Fruit fly (Drosophila melanogaster) whole organism, embryonic: Measurements from ENCODE around the gene CG13056.

Experiments
- BEAF-32 ChIP-seq: fragments of 200-800 bp; sonication (Bioruptor generic); optimal IDR thresholded peaks from 3 replicates; lab custom pipeline; 2017; ENCODE audit warnings: missing biosample characterization, missing genetic modification characterization, mild to moderate bottlenecking, moderate library complexity, missing genetic modification reagents
- Bgb ChIP-seq: fragments of 200-800 bp; sonication (Bioruptor generic); IDR thresholded peaks from 2 replicates; pipeline ENCODE4 v1.3.6; 2022; ENCODE audit warnings: missing biosample characterization, missing genetic modification characterization; ENCODE audit not compliant: partially characterized antibody
- C15 ChIP-seq: fragments of 200-800 bp; sonication (Bioruptor generic); IDR thresholded peaks from 3 replicates; pipeline ENCODE4 v1.3.6; 2022; ENCODE audit warnings: missing biosample characterization, missing genetic modification characterization
- CG10654 ChIP-seq: fragments of 200-800 bp; sonication (Bioruptor generic); optimal IDR thresholded peaks from 2 replicates; lab custom pipeline; 2016; ENCODE audit warnings: missing biosample characterization, missing genetic modification characterization
- CG1233 ChIP-seq: fragments of 200-800 bp; sonication (Bioruptor generic); optimal IDR thresholded peaks from 4 replicates; lab custom pipeline; 2018; ENCODE audit warnings: missing biosample characterization, mild to moderate bottlenecking, missing genetic modification characterization
- CG13624 ChIP-seq: fragments of 200-800 bp; sonication (Bioruptor generic); optimal IDR thresholded peaks from 2 replicates; lab custom pipeline; 2016; ENCODE audit warnings: missing biosample characterization, missing genetic modification characterization
- CG14014 ChIP-seq: fragments of 200-800 bp; sonication (Bioruptor generic); IDR thresholded peaks from 2 replicates; pipeline ENCODE4 v1.3.6; 2022; ENCODE audit warnings: missing biosample characterization, missing genetic modification characterization
- CG14710 ChIP-seq: fragments of 200-800 bp; sonication (Bioruptor generic); optimal IDR thresholded peaks from 3 replicates; lab custom pipeline; 2019; ENCODE audit warnings: missing biosample characterization, mild to moderate bottlenecking, missing genetic modification characterization, moderate library complexity
- CG16863 ChIP-seq: fragments of 200-800 bp; sonication (Bioruptor generic); optimal IDR thresholded peaks from 3 replicates; lab custom pipeline; 2016; ENCODE audit warnings: missing biosample characterization, missing genetic modification characterization
- CG3065 ChIP-seq: fragments of 200-800 bp; sonication (Bioruptor generic); optimal IDR thresholded peaks from 2 replicates; lab custom pipeline; 2016; ENCODE audit warnings: missing biosample characterization, missing genetic modification characterization
- CG3163 ChIP-seq: fragments of 200-800 bp; sonication (Bioruptor generic); optimal IDR thresholded peaks from 3 replicates; lab custom pipeline; 2016; ENCODE audit warnings: missing biosample characterization, missing genetic modification characterization
- CG33557 ChIP-seq: fragments of 200-800 bp; sonication (Bioruptor generic); optimal IDR thresholded peaks from 2 replicates; lab custom pipeline; 2019; ENCODE audit warnings: missing biosample characterization, mild to moderate bottlenecking, missing genetic modification characterization, moderate library complexity
- CG4854 ChIP-seq: fragments of 200-800 bp; sonication (Bioruptor generic); optimal IDR thresholded peaks from 2 replicates; lab custom pipeline; 2016; ENCODE audit warnings: missing biosample characterization, missing genetic modification characterization, inconsistent platforms
- CG7745 ChIP-seq: fragments of 200-800 bp; sonication (Bioruptor generic); optimal IDR thresholded peaks from 2 replicates; lab custom pipeline; 2018; ENCODE audit warnings: missing biosample characterization, mild to moderate bottlenecking, missing genetic modification characterization, moderate library complexity
- CG7786 ChIP-seq: fragments of 200-800 bp; sonication (Bioruptor generic); optimal IDR thresholded peaks from 2 replicates; lab custom pipeline; 2016; ENCODE audit warnings: missing biosample characterization, missing genetic modification characterization
- CG8089 ChIP-seq: fragments of 200-800 bp; sonication (Bioruptor generic); optimal IDR thresholded peaks from 3 replicates; lab custom pipeline; 2016; ENCODE audit warnings: missing biosample characterization, missing genetic modification characterization
- CG8290 ChIP-seq, 3 experiments: fragments of 200-800 bp; sonication (Bioruptor generic); optimal IDR thresholded peaks; 2 replicates each; lab custom pipeline; 2016 to 2019; ENCODE audit warnings: missing biosample characterization in 3 of 3, missing genetic modification characterization in 3 of 3, mild to moderate bottlenecking in 2 of 3, moderate library complexity in 1 of 3
- CG9609 ChIP-seq: fragments of 200-800 bp; sonication (Bioruptor generic); optimal IDR thresholded peaks from 3 replicates; lab custom pipeline; 2016; ENCODE audit warnings: missing biosample characterization, missing genetic modification characterization
- Dp ChIP-seq: fragments of 200-800 bp; sonication (Bioruptor generic); optimal IDR thresholded peaks from 2 replicates; lab custom pipeline; 2018; ENCODE audit warnings: missing biosample characterization, mild to moderate bottlenecking, missing genetic modification characterization, moderate library complexity
- ERR ChIP-seq: fragments of 200-800 bp; sonication (Bioruptor generic); optimal IDR thresholded peaks from 2 replicates; lab custom pipeline; 2016; ENCODE audit warnings: missing biosample characterization, missing genetic modification characterization
- Fer2 ChIP-seq: fragments of 200-800 bp; sonication (Bioruptor generic); optimal IDR thresholded peaks from 2 replicates; lab custom pipeline; 2018; ENCODE audit warnings: missing biosample characterization, mild to moderate bottlenecking, missing genetic modification characterization, moderate library complexity
- HLH54F ChIP-seq: fragments of 200-800 bp; sonication (Bioruptor generic); optimal IDR thresholded peaks from 3 replicates; lab custom pipeline; 2016; ENCODE audit warnings: missing biosample characterization, missing genetic modification characterization
- Hr39 ChIP-seq: fragments of >200 bp; optimal IDR thresholded peaks from 2 replicates; lab custom pipeline; 2017
- Mad ChIP-seq: fragments of 200-800 bp; sonication (Bioruptor generic); optimal IDR thresholded peaks from 2 replicates; lab custom pipeline; 2016; ENCODE audit warnings: missing biosample characterization, missing genetic modification characterization
- Nf-YA ChIP-seq: fragments of 200-800 bp; sonication (Bioruptor generic); IDR thresholded peaks from 2 replicates; pipeline ENCODE4 v1.3.6; 2022; ENCODE audit warnings: missing biosample characterization, missing genetic modification characterization
- Oli ChIP-seq: fragments of 200-800 bp; sonication (Bioruptor generic); optimal IDR thresholded peaks from 2 replicates; lab custom pipeline; 2018; ENCODE audit warnings: missing biosample characterization, mild to moderate bottlenecking, missing genetic modification characterization, moderate library complexity
- Optix ChIP-seq: fragments of 200-800 bp; sonication (Bioruptor generic); IDR thresholded peaks from 3 replicates; pipeline ENCODE4 v1.3.6; 2022; ENCODE audit warnings: missing biosample characterization, missing genetic modification characterization
- Pdp1 ChIP-seq, 2 experiments: fragments of 200-800 bp; sonication (Bioruptor generic); optimal IDR thresholded peaks; 3 replicates each; lab custom pipeline; 2016; ENCODE audit warnings: missing biosample characterization in 2 of 2, missing genetic modification characterization in 2 of 2, mild to moderate bottlenecking in 1 of 2, moderate library complexity in 1 of 2
- Scr ChIP-seq: fragments of 200-800 bp; sonication (Bioruptor generic); IDR thresholded peaks from 2 replicates; pipeline ENCODE4 v1.3.6; 2022; ENCODE audit warnings: missing biosample characterization, missing genetic modification characterization; ENCODE audit not compliant: partially characterized antibody
- Spps ChIP-seq: fragments of 200-800 bp; sonication (Bioruptor generic); optimal IDR thresholded peaks from 2 replicates; lab custom pipeline; 2018; ENCODE audit warnings: missing biosample characterization, mild to moderate bottlenecking, missing genetic modification characterization
- Sry-β ChIP-seq: fragments of 200-800 bp; sonication (Bioruptor generic); optimal IDR thresholded peaks from 2 replicates; lab custom pipeline; 2018; ENCODE audit warnings: missing biosample characterization, mild to moderate bottlenecking, missing genetic modification characterization, moderate library complexity
- Stat92E ChIP-seq, 3 experiments: fragments of >200 bp in 2 of 3; fragments of 200-800 bp in 1 of 3; sonication (Bioruptor generic) in 1 of 3; optimal IDR thresholded peaks; 2 replicates each; lab custom pipeline; 2017 to 2019; ENCODE audit warnings: missing biosample characterization in 3 of 3, missing genetic modification characterization in 3 of 3, mild to moderate bottlenecking in 1 of 3, moderate library complexity in 1 of 3
- Xrp1 ChIP-seq: fragments of 200-800 bp; sonication (Bioruptor generic); IDR thresholded peaks from 2 replicates; pipeline ENCODE4 v1.3.6; 2022; ENCODE audit warnings: missing biosample characterization, missing genetic modification characterization
- ato ChIP-seq: fragments of 200-800 bp; sonication (Bioruptor generic); IDR thresholded peaks from 2 replicates; pipeline ENCODE4 v1.3.6; 2022; ENCODE audit warnings: missing biosample characterization, missing genetic modification characterization; ENCODE audit not compliant: partially characterized antibody
- cad ChIP-seq: fragments of >200 bp; optimal IDR thresholded peaks from 2 replicates; lab custom pipeline; 2017; ENCODE audit warnings: missing biosample characterization, missing genetic modification characterization
- chif ChIP-seq, 2 experiments: fragments of 200-800 bp; sonication (Bioruptor generic); optimal IDR thresholded peaks; 3 replicates each; lab custom pipeline; 2016; ENCODE audit warnings: missing biosample characterization in 2 of 2, missing genetic modification characterization in 2 of 2
- chinmo ChIP-seq: fragments of 200-800 bp; sonication (Bioruptor generic); IDR thresholded peaks from 4 replicates; pipeline ENCODE4 v1.3.6; 2022; ENCODE audit warnings: missing biosample characterization, missing genetic modification characterization; ENCODE audit not compliant: partially characterized antibody
- chn ChIP-seq: fragments of 200-800 bp; sonication (Bioruptor generic); optimal IDR thresholded peaks from 2 replicates; lab custom pipeline; 2016; ENCODE audit warnings: missing biosample characterization, missing genetic modification characterization
- crol ChIP-seq: fragments of 200-800 bp; sonication (Bioruptor generic); IDR thresholded peaks from 2 replicates; pipeline ENCODE4 v1.3.6; 2022; ENCODE audit warnings: missing biosample characterization, missing genetic modification characterization
- ftz-f1 ChIP-seq: fragments of 200-800 bp; sonication (Bioruptor generic); optimal IDR thresholded peaks from 2 replicates; lab custom pipeline; 2016; ENCODE audit warnings: missing biosample characterization, missing genetic modification characterization
- fu2 ChIP-seq: fragments of 200-800 bp; sonication (Bioruptor generic); optimal IDR thresholded peaks from 2 replicates; lab custom pipeline; 2016; ENCODE audit warnings: missing biosample characterization, missing genetic modification characterization
- gce ChIP-seq: fragments of 200-800 bp; sonication (Bioruptor generic); IDR thresholded peaks from 3 replicates; pipeline ENCODE4 v1.3.6; 2022; ENCODE audit warnings: missing biosample characterization, missing genetic modification characterization
- nom ChIP-seq: fragments of 200-800 bp; sonication (Bioruptor generic); optimal IDR thresholded peaks from 2 replicates; lab custom pipeline; 2017; ENCODE audit warnings: missing biosample characterization, missing genetic modification characterization, mild to moderate bottlenecking, moderate library complexity, missing genetic modification reagents
- pita ChIP-seq: fragments of 200-800 bp; sonication (Bioruptor generic); optimal IDR thresholded peaks from 2 replicates; lab custom pipeline; 2017; ENCODE audit warnings: missing biosample characterization, mild to moderate bottlenecking, missing genetic modification characterization
- sd ChIP-seq: fragments of 200-800 bp; sonication (Bioruptor generic); optimal IDR thresholded peaks from 3 replicates; lab custom pipeline; 2018; ENCODE audit warnings: missing biosample characterization, mild to moderate bottlenecking, missing genetic modification characterization, moderate library complexity
- stc ChIP-seq: fragments of 200-800 bp; sonication (Bioruptor generic); IDR thresholded peaks from 2 replicates; pipeline ENCODE4 v1.3.6; 2022; ENCODE audit warnings: missing biosample characterization, missing genetic modification characterization
- tll ChIP-seq, 2 experiments: fragments of 200-800 bp in 1 of 2; fragments of >200 bp in 1 of 2; sonication (Bioruptor generic) in 1 of 2; optimal IDR thresholded peaks; 2 replicates each; lab custom pipeline; 2017 to 2019; ENCODE audit warnings: missing biosample characterization in 2 of 2, missing genetic modification characterization in 2 of 2, mild to moderate bottlenecking in 1 of 2, moderate library complexity in 1 of 2
- wor ChIP-seq: fragments of 200-800 bp; sonication (Bioruptor generic); IDR thresholded peaks from 2 replicates; pipeline ENCODE4 v1.3.6; 2022; ENCODE audit warnings: missing biosample characterization, missing genetic modification characterization

CG13056 gene

DNA sequence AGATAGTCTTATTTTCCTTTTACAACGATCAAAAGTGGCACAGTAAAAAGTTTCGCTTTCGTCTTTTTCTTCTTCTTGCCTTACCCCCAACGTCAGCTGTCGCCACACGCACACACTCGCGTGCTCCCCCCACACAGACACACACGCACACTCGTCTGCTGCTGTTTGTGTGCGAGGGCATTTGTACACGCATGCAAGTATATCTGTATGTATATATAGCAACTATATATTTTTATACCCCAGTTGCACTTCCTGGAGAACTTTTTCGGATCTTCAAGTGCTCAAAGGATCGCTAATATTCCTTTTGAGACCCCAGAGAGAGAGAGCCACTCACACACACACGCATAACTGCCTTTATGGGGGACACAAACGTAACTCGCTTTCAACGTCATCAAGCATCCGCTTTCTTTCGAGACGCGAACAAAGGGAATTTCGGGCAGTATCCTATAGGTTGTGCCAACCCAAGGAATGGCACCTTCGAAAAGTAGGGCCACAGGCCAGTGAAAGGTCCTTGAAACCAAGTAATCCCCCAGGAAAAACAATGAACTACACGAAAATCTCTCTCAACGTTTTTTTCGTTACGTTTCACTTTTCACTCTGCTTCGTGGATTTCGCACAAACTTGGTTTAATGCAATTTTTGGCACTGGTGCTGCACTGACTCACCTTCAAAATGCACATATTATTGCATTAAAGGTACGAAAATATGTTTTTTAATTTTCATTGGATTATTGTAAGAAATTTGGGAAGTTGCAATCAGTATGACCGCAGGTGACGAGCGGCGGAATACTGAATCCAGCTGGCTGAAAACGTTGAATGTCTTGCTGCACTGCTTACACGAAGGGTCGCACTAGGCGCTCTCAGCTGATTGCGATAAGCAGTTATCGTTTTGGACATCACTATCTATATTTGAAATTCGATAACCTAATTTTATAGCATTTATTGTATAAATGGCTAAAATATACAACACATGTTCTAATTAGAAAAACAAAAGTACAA is 45.0 kb downstream of the CG13056 start, which contains the start of gene roq (continued):
- TF ChIP-seq CG3163 (GFP tag; lab: Kevin White, UChicago): no peak
- TF ChIP-seq pita: no peak
- no peak for TF ChIP-seq CG7745 (tag; lab: Kevin White, UChicago)
- peak; percentile 26 for TF ChIP-seq CG33557
- TF ChIP-seq CG3065 (GFP tag; lab: Kevin White, UChicago): no peak
- no peak for TF ChIP-seq CG4854 (GFP tag; lab: Kevin White, UChicago)
- TF ChIP-seq sd: no peak
- peak; percentile 57 for TF ChIP-seq CG14710 (tag; lab: Kevin White, UChicago)
- no peak for TF ChIP-seq Nf-YA (GFP tag; lab: Robert Waterston, UW)
- TF ChIP-seq HLH54F: no peak
- no peak for TF ChIP-seq Oli
- no peak for TF ChIP-seq CG16863 (GFP tag; lab: Kevin White, UChicago)
- no peak for TF ChIP-seq nom (GFP tag; lab: Kevin White, UChicago)
- TF ChIP-seq CG13624 (GFP tag; lab: Kevin White, UChicago): peak; percentile 12
- no peak for TF ChIP-seq Sry-β (GFP tag; lab: Kevin White, UChicago)
- peak; percentile 86 for TF ChIP-seq Dp (GFP tag; lab: Kevin White, UChicago)
- peak in 2 of 3 experiments; percentile 28 to 82 for TF ChIP-seq Stat92E (GFP tag; optimal IDR thresholded peaks at IDR 0.05; lab: Kevin White, UChicago)
- TF ChIP-seq tll (GFP tag; optimal IDR thresholded peaks at IDR 0.05; lab: Kevin White, UChicago): no peak
- TF ChIP-seq gce (GFP tag; lab: Robert Waterston, UW): no peak
- TF ChIP-seq CG9609 (GFP tag; lab: Kevin White, UChicago): no peak
- no peak for TF ChIP-seq CG14014 (GFP tag; lab: Robert Waterston, UW)
- no peak for TF ChIP-seq fu2 (GFP tag; lab: Kevin White, UChicago)
- TF ChIP-seq ato (GFP tag; lab: Robert Waterston, UW): peak; percentile 46; the same call in 1 of the 2 replicates
- TF ChIP-seq Pdp1 (GFP tag; optimal IDR thresholded peaks at IDR 0.05; lab: Kevin White, UChicago): peak in 1 of 2 experiments; percentile 65
- no peak for TF ChIP-seq CG1233 (GFP tag; lab: Kevin White, UChicago)
- no peak for TF ChIP-seq Xrp1 (GFP tag; lab: Robert Waterston, UW)
- no peak for TF ChIP-seq Mad (GFP tag; lab: Kevin White, UChicago)
- TF ChIP-seq Bgb (GFP tag; lab: Robert Waterston, UW): peak; percentile 67
- no peak for TF ChIP-seq CG7786 (GFP tag; lab: Kevin White, UChicago)
- TF ChIP-seq chif (GFP tag; optimal IDR thresholded peaks at IDR 0.05; lab: Kevin White, UChicago): no peak
- no peak for TF ChIP-seq Spps
- no peak for TF ChIP-seq CG10654 (GFP tag; lab: Kevin White, UChicago)
- TF ChIP-seq CG8089 (GFP tag; lab: Kevin White, UChicago): no peak
- TF ChIP-seq crol (GFP tag; lab: Robert Waterston, UW): no peak
- TF ChIP-seq BEAF-32 (GFP tag; lab: Kevin White, UChicago): peak; percentile 55
- no peak for TF ChIP-seq CG8290 (GFP tag; optimal IDR thresholded peaks at IDR 0.05; lab: Kevin White, UChicago)
- no peak for TF ChIP-seq CG8290 (tag; optimal IDR thresholded peaks at IDR 0.05; lab: Kevin White, UChicago)
- TF ChIP-seq Scr (GFP tag; lab: Robert Waterston, UW): peak; percentile 38
- TF ChIP-seq ERR: no peak
- TF ChIP-seq chn: no peak
- no peak for TF ChIP-seq wor (GFP tag; lab: Robert Waterston, UW)
- TF ChIP-seq chinmo (GFP tag; lab: Robert Waterston, UW): peak; percentile 72; the same call in 3 of the 4 replicates
- TF ChIP-seq Hr39 (lab: Kevin White, UChicago): no peak
- TF ChIP-seq Fer2 (tag; lab: Kevin White, UChicago): no peak
- TF ChIP-seq stc (GFP tag; lab: Robert Waterston, UW): no peak
- TF ChIP-seq C15: no peak
- TF ChIP-seq ftz-f1: no peak
- TF ChIP-seq Optix (GFP tag; lab: Robert Waterston, UW): no peak
- TF ChIP-seq cad (GFP tag; lab: Kevin White, UChicago): peak; percentile 3
